Fruit fly (Drosophila melanogaster): ENCODE results near the gene CG17826.

DNA sequence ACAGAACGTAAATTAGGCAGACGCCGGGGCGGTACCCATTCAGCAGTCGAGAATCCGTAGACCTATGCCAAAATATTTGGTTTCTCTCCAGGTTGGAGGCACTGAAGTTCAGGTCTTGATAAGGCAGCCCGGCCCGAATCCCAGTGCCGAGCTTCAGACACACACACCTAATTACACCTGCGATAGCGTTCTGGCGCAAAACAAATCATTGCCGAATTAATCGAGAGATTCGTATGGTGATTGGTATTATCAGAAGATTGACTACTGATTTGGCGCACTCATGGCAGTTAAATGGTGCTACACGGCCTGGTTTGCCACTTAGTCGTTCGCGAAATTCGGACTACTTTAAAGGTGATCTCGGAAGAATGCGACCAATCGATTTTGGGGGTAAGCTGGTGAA is 2.3 kb upstream of the CG17826 start, which contains the start of gene CG7252:
- TF ChIP-seq ttk (optimal IDR thresholded peaks at IDR 0.05) = no peak
- no peak for TF ChIP-seq h (optimal IDR thresholded peaks at IDR 0.05)

Measured in Kc167 (cell line).